Worm (Caenorhabditis elegans) whole organism, young adult: ENCODE results near the gene Y7A5A.7.

Experiments used
- B0019.2 ChIP-seq: fragments of 200-800 bp; sonication (Bioruptor generic); conservative IDR thresholded peaks from 2 replicates; pipeline ENCODE4 v1.3.6; 2022; ENCODE audit warnings: missing genetic modification reagents, missing genetic modification characterization, missing compliant biosample characterization
- B0261.1 ChIP-seq: sonication (generic microtip); optimal IDR thresholded peaks from 2 replicates; lab custom pipeline; 2016; ENCODE audit warnings: mild to moderate bottlenecking, missing genetic modification characterization, moderate library complexity, missing compliant biosample characterization
- C06A6.2 ChIP-seq: fragments of 200-800 bp; sonication (Bioruptor generic); conservative IDR thresholded peaks from 2 replicates; pipeline ENCODE4 v1.3.6; 2022; ENCODE audit warnings: missing genetic modification characterization, missing compliant biosample characterization
- C17E4.6 ChIP-seq: fragments of 200-800 bp; sonication (Bioruptor generic); IDR thresholded peaks from 2 replicates; pipeline ENCODE4 v1.3.6; 2022; ENCODE audit warnings: missing genetic modification reagents, missing genetic modification characterization, missing compliant biosample characterization
- F10E7.11 ChIP-seq: sonication (generic microtip); optimal IDR thresholded peaks from 2 replicates; lab custom pipeline; 2017; ENCODE audit warnings: mild to moderate bottlenecking, missing genetic modification characterization, moderate library complexity, missing compliant biosample characterization
- F22D6.2 ChIP-seq: sonication (generic microtip); optimal IDR thresholded peaks from 2 replicates; lab custom pipeline; 2016; ENCODE audit warnings: mild to moderate bottlenecking, missing genetic modification characterization, missing compliant biosample characterization
- F57C9.4 ChIP-seq: sonication (generic microtip); optimal IDR thresholded peaks from 2 replicates; lab custom pipeline; 2017; ENCODE audit warnings: mild to moderate bottlenecking, missing genetic modification characterization, missing compliant biosample characterization
- T26A5.8 ChIP-seq: sonication (generic microtip); optimal IDR thresholded peaks from 2 replicates; lab custom pipeline; 2016; ENCODE audit warnings: missing genetic modification characterization, missing compliant biosample characterization
- Y53G8AR.9 ChIP-seq: fragments of 200-800 bp; sonication (Bioruptor generic); conservative IDR thresholded peaks from 2 replicates; pipeline ENCODE4 v1.3.6; 2022; ENCODE audit warnings: missing genetic modification reagents, missing genetic modification characterization, missing compliant biosample characterization
- Y56A3A.18 ChIP-seq: fragments of 200-800 bp; sonication (Bioruptor generic); IDR thresholded peaks from 2 replicates; pipeline ENCODE4 v1.3.6; 2022; ENCODE audit warnings: missing genetic modification reagents, missing genetic modification characterization, missing compliant biosample characterization
- akir-1 ChIP-seq: fragments of 200-800 bp; sonication (Bioruptor generic); optimal IDR thresholded peaks from 2 replicates; lab custom pipeline; 2018; ENCODE audit warnings: mild to moderate bottlenecking, missing genetic modification characterization, moderate library complexity, missing compliant biosample characterization
- aptf-3 ChIP-seq: fragments of 200-800 bp; sonication (Bioruptor generic); IDR thresholded peaks from 2 replicates; pipeline ENCODE4 v1.3.6; 2022; ENCODE audit warnings: missing genetic modification characterization, missing compliant biosample characterization
- attf-3 ChIP-seq: fragments of 200-800 bp; sonication (Bioruptor generic); conservative IDR thresholded peaks from 2 replicates; pipeline ENCODE4 v1.3.6; 2022; ENCODE audit warnings: missing genetic modification reagents, missing genetic modification characterization, missing compliant biosample characterization
- cebp-1 ChIP-seq, 2 experiments: fragments of 200-800 bp in 1 of 2; sonication (Bioruptor generic) in 1 of 2; sonication (generic microtip) in 1 of 2; IDR thresholded peaks in 1 of 2; optimal IDR thresholded peaks in 1 of 2; 2 replicates each; pipeline versions ENCODE4 v1.3.6 to Lab custom; 2017 to 2022; ENCODE audit warnings: missing compliant biosample characterization in 2 of 2, missing genetic modification characterization in 2 of 2, mild to moderate bottlenecking in 1 of 2, missing genetic modification reagents in 1 of 2, moderate library complexity in 1 of 2
- ceh-100 ChIP-seq: fragments of 200-800 bp; sonication (Bioruptor generic); IDR thresholded peaks from 2 replicates; pipeline ENCODE4 v1.3.6; 2022; ENCODE audit warnings: missing genetic modification reagents, missing genetic modification characterization, missing compliant biosample characterization
- ceh-79 ChIP-seq: sonication (generic microtip); optimal IDR thresholded peaks from 2 replicates; lab custom pipeline; 2017; ENCODE audit warnings: mild to moderate bottlenecking, missing genetic modification characterization, missing compliant biosample characterization
- dox-1 ChIP-seq: fragments of 200-800 bp; sonication (Bioruptor generic); IDR thresholded peaks from 2 replicates; pipeline ENCODE4 v1.3.6; 2022; ENCODE audit warnings: missing genetic modification reagents, missing genetic modification characterization, missing compliant biosample characterization
- dpff-1 ChIP-seq: sonication (generic microtip); optimal IDR thresholded peaks from 2 replicates; lab custom pipeline; 2017; ENCODE audit warnings: mild to moderate bottlenecking, missing genetic modification characterization, missing compliant biosample characterization
- dpl-1 ChIP-seq: fragments of 150-350 bp; optimal IDR thresholded peaks from 2 replicates; lab custom pipeline; 2014; ENCODE audit warnings: missing biosample characterization, missing genetic modification reagents, missing genetic modification characterization
- ekl-4 ChIP-seq: fragments of 200-800 bp; sonication (Bioruptor generic); IDR thresholded peaks from 2 replicates; pipeline ENCODE4 v1.3.6; 2022; ENCODE audit warnings: missing genetic modification reagents, missing genetic modification characterization, missing compliant biosample characterization
- ets-4 ChIP-seq: fragments of 200-800 bp; sonication (Bioruptor generic); optimal IDR thresholded peaks from 2 replicates; lab custom pipeline; 2018; ENCODE audit warnings: mild to moderate bottlenecking, missing genetic modification characterization, missing compliant biosample characterization
- gei-17 ChIP-seq: fragments of 200-800 bp; sonication (Bioruptor generic); optimal IDR thresholded peaks from 2 replicates; lab custom pipeline; 2018; ENCODE audit warnings: mild to moderate bottlenecking, missing genetic modification characterization, missing compliant biosample characterization
- him-1 ChIP-seq: sonication (generic microtip); optimal IDR thresholded peaks from 2 replicates; lab custom pipeline; 2016; ENCODE audit warnings: missing genotype, missing genetic modification reagents, missing genetic modification characterization, missing compliant biosample characterization
- hmg-1.2 ChIP-seq: fragments of 200-800 bp; sonication (Bioruptor generic); IDR thresholded peaks from 2 replicates; pipeline ENCODE4 v1.3.6; 2022; ENCODE audit warnings: missing genetic modification reagents, missing genetic modification characterization, missing compliant biosample characterization
- let-607 ChIP-seq, 2 experiments: fragments of 200-800 bp in 1 of 2; sonication (Bioruptor generic) in 1 of 2; sonication (generic microtip) in 1 of 2; optimal IDR thresholded peaks; 2 replicates each; lab custom pipeline; 2016 to 2018; ENCODE audit warnings: mild to moderate bottlenecking in 2 of 2, missing compliant biosample characterization in 2 of 2, missing genetic modification characterization in 2 of 2, moderate library complexity in 2 of 2, missing genotype in 1 of 2
- lin-26 ChIP-seq: fragments of 200-800 bp; sonication (Bioruptor generic); IDR thresholded peaks from 2 replicates; pipeline ENCODE4 v1.3.6; 2022; ENCODE audit warnings: missing genetic modification reagents, missing genetic modification characterization, missing compliant biosample characterization
- lin-54 ChIP-seq: fragments of 200-800 bp; sonication (Bioruptor generic); optimal IDR thresholded peaks from 2 replicates; lab custom pipeline; 2018; ENCODE audit warnings: mild to moderate bottlenecking, missing genetic modification characterization, missing compliant biosample characterization
- lsy-27 ChIP-seq: sonication (generic microtip); optimal IDR thresholded peaks from 2 replicates; lab custom pipeline; 2017; ENCODE audit warnings: missing genetic modification characterization, mild to moderate bottlenecking, missing compliant biosample characterization, antibody characterized with exemption, missing genotype, borderline replicate concordance; ENCODE audit not compliant: insufficient read depth
- mcd-1 ChIP-seq: fragments of 200-800 bp; sonication (Bioruptor generic); IDR thresholded peaks from 2 replicates; pipeline ENCODE4 v1.3.6; 2022; ENCODE audit warnings: missing genetic modification reagents, missing genetic modification characterization, missing compliant biosample characterization
- nfya-1 ChIP-seq: sonication (generic microtip); optimal IDR thresholded peaks from 2 replicates; lab custom pipeline; 2017; ENCODE audit warnings: antibody characterized with exemption, missing compliant biosample characterization, missing genetic modification characterization, borderline replicate concordance; ENCODE audit not compliant: insufficient read depth
- nfya-2 ChIP-seq: fragments of 200-800 bp; sonication (Bioruptor generic); IDR thresholded peaks from 2 replicates; pipeline ENCODE4 v1.3.6; 2022; ENCODE audit warnings: missing genetic modification reagents, missing genetic modification characterization, missing compliant biosample characterization
- nhr-120 ChIP-seq: fragments of 200-800 bp; sonication (Bioruptor generic); IDR thresholded peaks from 2 replicates; pipeline ENCODE4 v1.3.6; 2022; ENCODE audit warnings: missing genetic modification characterization, missing compliant biosample characterization
- nhr-80 ChIP-seq: sonication (generic microtip); optimal IDR thresholded peaks from 2 replicates; lab custom pipeline; 2016; ENCODE audit warnings: missing genetic modification characterization, missing compliant biosample characterization
- rcor-1 ChIP-seq: fragments of 200-800 bp; sonication (Bioruptor generic); IDR thresholded peaks from 2 replicates; pipeline ENCODE4 v1.3.6; 2022; ENCODE audit warnings: missing genetic modification reagents, missing genetic modification characterization, missing compliant biosample characterization
- rec-8 ChIP-seq, 2 experiments: sonication (generic microtip); optimal IDR thresholded peaks; 2 replicates each; lab custom pipeline; 2016; ENCODE audit warnings: mild to moderate bottlenecking in 2 of 2, missing genetic modification characterization in 2 of 2, missing genetic modification reagents in 2 of 2, missing genotype in 2 of 2, missing biosample characterization in 1 of 2, missing compliant biosample characterization in 1 of 2, moderate library complexity in 1 of 2
- rpc-1 ChIP-seq, 2 experiments: fragments of 150-350 bp in 1 of 2; sonication (generic microtip) in 1 of 2; optimal IDR thresholded peaks; 2 replicates each; lab custom pipeline; 2014 to 2018; ENCODE audit warnings: missing biosample characterization in 1 of 2, missing genetic modification characterization in 1 of 2, missing genetic modification reagents in 1 of 2, missing genotype in 1 of 2
- snpc-4 ChIP-seq, 5 experiments: fragments of 150-350 bp in 1 of 5; sonication (generic microtip) in 4 of 5; optimal IDR thresholded peaks; 2 replicates each; lab custom pipeline; 2014 to 2018; ENCODE audit warnings: missing genetic modification characterization in 5 of 5, missing biosample characterization in 3 of 5, antibody characterized with exemption in 2 of 5, mild to moderate bottlenecking in 2 of 5, missing compliant biosample characterization in 2 of 5, missing genotype in 2 of 5, moderate library complexity in 2 of 5, missing genetic modification reagents in 1 of 5
- sptf-2 ChIP-seq: fragments of 200-800 bp; sonication (Bioruptor generic); optimal IDR thresholded peaks from 2 replicates; lab custom pipeline; 2018; ENCODE audit warnings: mild to moderate bottlenecking, missing genetic modification characterization, missing compliant biosample characterization
- tbp1 ChIP-seq: fragments of 200-800 bp; sonication (Bioruptor generic); optimal IDR thresholded peaks from 2 replicates; lab custom pipeline; 2018; ENCODE audit warnings: mild to moderate bottlenecking, missing genetic modification characterization, missing compliant biosample characterization
- zfh-2 ChIP-seq: fragments of 200-800 bp; sonication (Bioruptor generic); conservative IDR thresholded peaks from 2 replicates; pipeline ENCODE4 v1.3.6; 2022; ENCODE audit warnings: missing genetic modification reagents, missing genetic modification characterization, missing compliant biosample characterization
- zim-3 ChIP-seq: sonication (generic microtip); optimal IDR thresholded peaks from 2 replicates; lab custom pipeline; 2017; ENCODE audit warnings: mild to moderate bottlenecking, missing genetic modification characterization, moderate library complexity, missing compliant biosample characterization
- ztf-25 ChIP-seq: fragments of 200-800 bp; sonication (Bioruptor generic); IDR thresholded peaks from 2 replicates; pipeline ENCODE4 v1.3.6; 2022; ENCODE audit warnings: missing genetic modification reagents, missing genetic modification characterization, missing compliant biosample characterization

Y7A5A.7 gene

ce11 chrX:15771411-15771810, 32.6 kb downstream of the Y7A5A.7 start, which contains the start of gene Y7A5A.1:
Gene Y7A5A.1, minus strand, starts transcription at chrX:15771493.
- TF ChIP-seq nhr-80 (tag; lab: Kevin White, UChicago) = peak; percentile 53
- TF ChIP-seq let-607 (tag; optimal IDR thresholded peaks at IDR 0.05; lab: Kevin White, UChicago) = no peak
- TF ChIP-seq, all 124 proteins: peak for 1

- no peak for TF ChIP-seq lin-26
- TF ChIP-seq hmg-1.2 (GFP tag; lab: Robert Waterston, UW) = 0 out of 2 replicates have a peak, but pooled peaks have one; percentile 9
- no peak for TF ChIP-seq nfya-2 (GFP tag; lab: Robert Waterston, UW)
- TF ChIP-seq lin-54 = no peak
- TF ChIP-seq mcd-1 (GFP tag; lab: Robert Waterston, UW) = no peak
- TF ChIP-seq ceh-79 (tag; lab: Kevin White, UChicago) = no peak
- no peak for TF ChIP-seq zim-3 (tag; lab: Kevin White, UChicago)
- TF ChIP-seq T26A5.8 = no peak
- TF ChIP-seq nhr-80 (tag; lab: Kevin White, UChicago) = no peak
- no peak for TF ChIP-seq akir-1 (GFP tag; lab: Kevin White, UChicago)
- TF ChIP-seq snpc-4 (GFP tag; optimal IDR thresholded peaks at IDR 0.05; lab: Kevin White, UChicago) = no peak
- peak in 2 of 4 experiments; percentile 75 to 82 for TF ChIP-seq snpc-4 (tag; optimal IDR thresholded peaks at IDR 0.05; lab: Kevin White, UChicago)
- TF ChIP-seq gei-17 (GFP tag; lab: Kevin White, UChicago) = no peak
- no peak for TF ChIP-seq nfya-1 (tag; lab: Kevin White, UChicago)
- TF ChIP-seq rec-8 (tag; optimal IDR thresholded peaks at IDR 0.05; lab: Kevin White, UChicago) = no peak
- TF ChIP-seq aptf-3 (GFP tag; lab: Robert Waterston, UW) = no peak
- peak; percentile 48 for TF ChIP-seq zfh-2 (GFP tag; lab: Robert Waterston, UW)
- no peak for TF ChIP-seq C17E4.6 (GFP tag; lab: Robert Waterston, UW)
- no peak for TF ChIP-seq ets-4
- no peak for TF ChIP-seq Y53G8AR.9 (GFP tag; lab: Robert Waterston, UW)
- TF ChIP-seq nhr-120 (GFP tag; lab: Robert Waterston, UW) = no peak
- no peak for TF ChIP-seq him-1 (tag; lab: Kevin White, UChicago)
Measured at ce11 chrX:15770787-15771186, 33.2 kb downstream of the Y7A5A.7 start.

ce11 chrX:15769895-15770559, 33.9 kb downstream of the Y7A5A.7 start:
- TF ChIP-seq rpc-1 (optimal IDR thresholded peaks at IDR 0.05; lab: Kevin White, UChicago) (peak; percentile 44), rpc-1 (tag; optimal IDR thresholded peaks at IDR 0.05; lab: Kevin White, UChicago) (peak; percentile 70), F22D6.2 (tag; lab: Kevin White, UChicago) (no peak), ztf-25 (GFP tag; lab: Robert Waterston, UW) (no peak), B0261.1 (tag; lab: Kevin White, UChicago) (peak; percentile 50), F10E7.11 (no peak), tbp1 (GFP tag; lab: Kevin White, UChicago) (peak; percentile 83), sptf-2 (GFP tag; lab: Kevin White, UChicago) (no peak), B0019.2 (GFP tag; lab: Robert Waterston, UW) (no peak), rcor-1 (GFP tag; lab: Robert Waterston, UW) (no peak), ceh-100 (GFP tag; lab: Robert Waterston, UW) (no peak), dox-1 (GFP tag; lab: Robert Waterston, UW) (no peak), nhr-80 (tag; lab: Kevin White, UChicago) (peak; percentile 5), Y56A3A.18 (GFP tag; lab: Robert Waterston, UW) (no peak), F57C9.4 (tag; lab: Kevin White, UChicago) (no peak), attf-3 (GFP tag; lab: Robert Waterston, UW) (no peak), cebp-1 (GFP tag; IDR thresholded peaks at IDR 0.05; lab: Robert Waterston, UW) (no peak), cebp-1 (tag; optimal IDR thresholded peaks at IDR 0.05; lab: Kevin White, UChicago) (no peak), snpc-4 (GFP tag; optimal IDR thresholded peaks at IDR 0.05; lab: Kevin White, UChicago) (no peak), snpc-4 (tag; optimal IDR thresholded peaks at IDR 0.05; lab: Kevin White, UChicago) (peak in 1 of 4 experiments; percentile 65), dpff-1 (no peak), C06A6.2 (GFP tag; lab: Robert Waterston, UW) (no peak), lsy-27 (tag; lab: Kevin White, UChicago) (no peak), C17E4.6 (GFP tag; lab: Robert Waterston, UW) (no peak), dpl-1 (GFP tag; lab: Kevin White, UChicago) (no peak), ekl-4 (no peak)
